Fruit fly (Drosophila melanogaster) whole organism, embryonic: ENCODE results near the gene Pnn.

Source experiments
- ATbp ChIP-seq: fragments of 200-800 bp; sonication (Bioruptor generic); optimal IDR thresholded peaks from 2 replicates; lab custom pipeline; 2017; ENCODE audit warnings: missing biosample characterization, mild to moderate bottlenecking, missing genetic modification characterization, missing genetic modification reagents
- Ada2b ChIP-seq: fragments of 200-800 bp; sonication (Bioruptor generic); IDR thresholded peaks from 2 replicates; pipeline ENCODE4 v1.3.6; 2022; ENCODE audit warnings: missing biosample characterization, missing genetic modification characterization
- C15 ChIP-seq: fragments of 200-800 bp; sonication (Bioruptor generic); IDR thresholded peaks from 3 replicates; pipeline ENCODE4 v1.3.6; 2022; ENCODE audit warnings: missing biosample characterization, missing genetic modification characterization
- CG11085 ChIP-seq: fragments of 200-800 bp; sonication (Bioruptor generic); IDR thresholded peaks from 2 replicates; pipeline ENCODE4 v1.3.6; 2022; ENCODE audit warnings: missing biosample characterization, missing genetic modification characterization
- CG11456 ChIP-seq: fragments of 200-800 bp; sonication (Bioruptor generic); IDR thresholded peaks from 3 replicates; pipeline ENCODE4 v1.3.6; 2022; ENCODE audit warnings: missing biosample characterization, missing genetic modification characterization
- CG11560 ChIP-seq: fragments of 200-800 bp; sonication (Bioruptor generic); IDR thresholded peaks from 3 replicates; pipeline ENCODE4 v1.3.6; 2022; ENCODE audit warnings: missing biosample characterization, missing genetic modification characterization
- CG11695 ChIP-seq: fragments of 200-800 bp; sonication (Bioruptor generic); IDR thresholded peaks from 3 replicates; pipeline ENCODE4 v1.3.6; 2022; ENCODE audit warnings: missing biosample characterization, missing genetic modification characterization
- CG14710 ChIP-seq: fragments of 200-800 bp; sonication (Bioruptor generic); optimal IDR thresholded peaks from 3 replicates; lab custom pipeline; 2019; ENCODE audit warnings: missing biosample characterization, mild to moderate bottlenecking, missing genetic modification characterization, moderate library complexity
- CG17186 ChIP-seq: fragments of 200-800 bp; sonication (Bioruptor generic); optimal IDR thresholded peaks from 3 replicates; lab custom pipeline; 2017; ENCODE audit warnings: missing biosample characterization, missing genetic modification reagents, missing genetic modification characterization
- CG17612 ChIP-seq: fragments of 200-800 bp; sonication (Bioruptor generic); IDR thresholded peaks from 2 replicates; pipeline ENCODE4 v1.3.6; 2022; ENCODE audit warnings: missing biosample characterization, missing genetic modification characterization
- CG18476 ChIP-seq: fragments of 200-800 bp; sonication (Bioruptor generic); optimal IDR thresholded peaks from 2 replicates; lab custom pipeline; 2016; ENCODE audit warnings: missing biosample characterization, mild to moderate bottlenecking, missing genetic modification characterization
- CG31441 ChIP-seq: fragments of 200-800 bp; sonication (Bioruptor generic); IDR thresholded peaks from 2 replicates; pipeline ENCODE4 v1.3.6; 2022; ENCODE audit warnings: missing biosample characterization, missing genetic modification characterization
- CG34422 ChIP-seq: fragments of 200-800 bp; sonication (Bioruptor generic); IDR thresholded peaks from 3 replicates; pipeline ENCODE4 v1.3.6; 2022; ENCODE audit warnings: missing biosample characterization, missing genetic modification characterization
- CG4424 ChIP-seq: fragments of 200-800 bp; sonication (Bioruptor generic); optimal IDR thresholded peaks from 3 replicates; lab custom pipeline; 2016; ENCODE audit warnings: missing biosample characterization, missing genetic modification characterization
- CG4707 ChIP-seq: fragments of 200-800 bp; sonication (Bioruptor generic); optimal IDR thresholded peaks from 2 replicates; lab custom pipeline; 2018; ENCODE audit warnings: missing biosample characterization, mild to moderate bottlenecking, missing genetic modification characterization, moderate library complexity
- CG4730 ChIP-seq: fragments of 200-800 bp; sonication (Bioruptor generic); IDR thresholded peaks from 2 replicates; pipeline ENCODE4 v1.3.6; 2022; ENCODE audit warnings: missing biosample characterization, missing genetic modification characterization
- CG6689 ChIP-seq: fragments of 200-800 bp; sonication (Bioruptor generic); IDR thresholded peaks from 2 replicates; pipeline ENCODE4 v1.3.6; 2022; ENCODE audit warnings: missing biosample characterization, missing genetic modification characterization
- CG7786 ChIP-seq: fragments of 200-800 bp; sonication (Bioruptor generic); optimal IDR thresholded peaks from 2 replicates; lab custom pipeline; 2016; ENCODE audit warnings: missing biosample characterization, missing genetic modification characterization
- CG7928 ChIP-seq: fragments of 200-800 bp; sonication (Bioruptor generic); optimal IDR thresholded peaks from 2 replicates; lab custom pipeline; 2017; ENCODE audit warnings: missing biosample characterization, mild to moderate bottlenecking, missing genetic modification characterization
- CG7987 ChIP-seq: fragments of 200-800 bp; sonication (Bioruptor generic); optimal IDR thresholded peaks from 2 replicates; lab custom pipeline; 2018; ENCODE audit warnings: missing biosample characterization, mild to moderate bottlenecking, missing genetic modification characterization, moderate library complexity
- CG9437 ChIP-seq: fragments of 200-800 bp; sonication (Bioruptor generic); optimal IDR thresholded peaks from 2 replicates; lab custom pipeline; 2018; ENCODE audit warnings: missing biosample characterization, mild to moderate bottlenecking, missing genetic modification characterization
- Dll ChIP-seq: fragments of 200-800 bp; sonication (Bioruptor generic); IDR thresholded peaks from 4 replicates; pipeline ENCODE4 v1.3.6; 2022; ENCODE audit warnings: missing biosample characterization, missing genetic modification characterization; ENCODE audit not compliant: partially characterized antibody
- Gug ChIP-seq: fragments of 200-800 bp; sonication (Bioruptor generic); IDR thresholded peaks from 4 replicates; pipeline ENCODE4 v1.3.6; 2022; ENCODE audit warnings: missing biosample characterization, missing genetic modification characterization
- H15 ChIP-seq: fragments of 200-800 bp; sonication (Bioruptor generic); IDR thresholded peaks from 3 replicates; pipeline ENCODE4 v1.3.6; 2022; ENCODE audit warnings: missing biosample characterization, missing genetic modification characterization
- HLHmδ ChIP-seq: fragments of 200-800 bp; sonication (Bioruptor generic); optimal IDR thresholded peaks from 2 replicates; lab custom pipeline; 2018; ENCODE audit warnings: missing biosample characterization, mild to moderate bottlenecking, missing genetic modification characterization, moderate library complexity
- Mad ChIP-seq: fragments of 200-800 bp; sonication (Bioruptor generic); optimal IDR thresholded peaks from 2 replicates; lab custom pipeline; 2016; ENCODE audit warnings: missing biosample characterization, missing genetic modification characterization
- Ssrp ChIP-seq: fragments of 200-800 bp; sonication (Bioruptor generic); optimal IDR thresholded peaks from 2 replicates; lab custom pipeline; 2018; ENCODE audit warnings: missing biosample characterization, mild to moderate bottlenecking, missing genetic modification characterization, moderate library complexity
- YL-1 ChIP-seq: fragments of 200-800 bp; sonication (Bioruptor generic); optimal IDR thresholded peaks from 3 replicates; lab custom pipeline; 2017; ENCODE audit warnings: missing biosample characterization, mild to moderate bottlenecking, missing genetic modification characterization
- abd-A ChIP-seq: fragments of 200-800 bp; sonication (Bioruptor generic); optimal IDR thresholded peaks from 3 replicates; lab custom pipeline; 2019; ENCODE audit warnings: missing biosample characterization, mild to moderate bottlenecking, missing genetic modification characterization, moderate library complexity
- bigmax ChIP-seq: fragments of 200-800 bp; sonication (Bioruptor generic); optimal IDR thresholded peaks from 2 replicates; lab custom pipeline; 2018; ENCODE audit warnings: missing biosample characterization, mild to moderate bottlenecking, missing genetic modification characterization
- btn ChIP-seq: fragments of 200-800 bp; sonication (Bioruptor generic); optimal IDR thresholded peaks from 2 replicates; lab custom pipeline; 2016; ENCODE audit warnings: missing biosample characterization, missing genetic modification characterization
- cg ChIP-seq: fragments of 200-800 bp; sonication (Bioruptor generic); optimal IDR thresholded peaks from 3 replicates; lab custom pipeline; 2019; ENCODE audit warnings: missing biosample characterization, mild to moderate bottlenecking, missing genetic modification characterization, moderate library complexity
- chn ChIP-seq: fragments of 200-800 bp; sonication (Bioruptor generic); optimal IDR thresholded peaks from 2 replicates; lab custom pipeline; 2016; ENCODE audit warnings: missing biosample characterization, missing genetic modification characterization
- croc ChIP-seq: fragments of 200-800 bp; sonication (Bioruptor generic); conservative IDR thresholded peaks from 3 replicates; pipeline ENCODE4 v1.3.6; 2022; ENCODE audit warnings: missing biosample characterization, missing genetic modification characterization
- da ChIP-seq: fragments of 200-800 bp; sonication (Bioruptor generic); optimal IDR thresholded peaks from 2 replicates; lab custom pipeline; 2016; ENCODE audit warnings: missing biosample characterization, missing genetic modification characterization
- dm ChIP-seq: fragments of 200-800 bp; sonication (Bioruptor generic); optimal IDR thresholded peaks from 3 replicates; lab custom pipeline; 2016; ENCODE audit warnings: missing biosample characterization, missing genetic modification characterization
- dmrt11E ChIP-seq: fragments of 200-800 bp; sonication (Bioruptor generic); optimal IDR thresholded peaks from 3 replicates; lab custom pipeline; 2018; ENCODE audit warnings: missing biosample characterization, mild to moderate bottlenecking, missing genetic modification characterization, moderate library complexity
- en ChIP-seq: fragments of 200-800 bp; sonication (Bioruptor generic); optimal IDR thresholded peaks from 2 replicates; lab custom pipeline; 2016; ENCODE audit warnings: missing biosample characterization, missing genetic modification characterization
- gfzf ChIP-seq: fragments of 200-800 bp; sonication (Bioruptor generic); optimal IDR thresholded peaks from 2 replicates; lab custom pipeline; 2016; ENCODE audit warnings: missing biosample characterization, mild to moderate bottlenecking, missing genetic modification characterization, moderate library complexity
- gsb-n ChIP-seq: fragments of 200-800 bp; sonication (Bioruptor generic); optimal IDR thresholded peaks from 3 replicates; lab custom pipeline; 2018; ENCODE audit warnings: missing biosample characterization, mild to moderate bottlenecking, missing genetic modification characterization
- ken ChIP-seq: fragments of 200-800 bp; sonication (Bioruptor generic); IDR thresholded peaks from 3 replicates; pipeline ENCODE4 v1.3.6; 2022; ENCODE audit warnings: missing biosample characterization, missing genetic modification characterization
- knrl ChIP-seq: fragments of 200-800 bp; sonication (Bioruptor generic); IDR thresholded peaks from 3 replicates; pipeline ENCODE4 v1.3.6; 2022; ENCODE audit warnings: missing biosample characterization, missing genetic modification characterization; ENCODE audit not compliant: partially characterized antibody
- lola ChIP-seq, 3 experiments: fragments of >200 bp in 2 of 3; fragments of 200-800 bp in 1 of 3; sonication (Bioruptor generic) in 1 of 3; optimal IDR thresholded peaks; 2 replicates each; lab custom pipeline; 2017 to 2019; ENCODE audit warnings: missing biosample characterization in 3 of 3, missing genetic modification characterization in 3 of 3, mild to moderate bottlenecking in 1 of 3, moderate library complexity in 1 of 3
- lov ChIP-seq, 2 experiments: fragments of 200-800 bp in 1 of 2; fragments of >200 bp in 1 of 2; sonication (Bioruptor generic) in 1 of 2; IDR thresholded peaks in 1 of 2; optimal IDR thresholded peaks in 1 of 2; 2 replicates in 1 of 2; 3 replicates in 1 of 2; pipeline versions ENCODE4 v1.3.6 to Lab custom; 2017 to 2022; ENCODE audit warnings: missing biosample characterization in 1 of 2, missing genetic modification characterization in 1 of 2
- nerfin-1 ChIP-seq: fragments of 200-800 bp; sonication (Bioruptor generic); optimal IDR thresholded peaks from 3 replicates; lab custom pipeline; 2019; ENCODE audit warnings: missing biosample characterization, mild to moderate bottlenecking, missing genetic modification characterization, moderate library complexity
- nmo ChIP-seq: fragments of 200-800 bp; sonication (Bioruptor generic); optimal IDR thresholded peaks from 2 replicates; lab custom pipeline; 2018; ENCODE audit warnings: missing biosample characterization, mild to moderate bottlenecking, missing genetic modification characterization, moderate library complexity
- prd ChIP-seq, 3 experiments: fragments of >200 bp in 2 of 3; fragments of 200-800 bp in 1 of 3; sonication (Bioruptor generic) in 1 of 3; optimal IDR thresholded peaks in 2 of 3; IDR thresholded peaks in 1 of 3; 2 replicates in 2 of 3; 3 replicates in 1 of 3; pipeline versions ENCODE4 v1.3.6 to Lab custom; 2017 to 2022; ENCODE audit warnings: missing biosample characterization in 1 of 3, missing genetic modification characterization in 1 of 3
- seq ChIP-seq: fragments of 200-800 bp; sonication (Bioruptor generic); IDR thresholded peaks from 2 replicates; pipeline ENCODE4 v1.3.6; 2022; ENCODE audit warnings: missing biosample characterization, missing genetic modification characterization
- sisA ChIP-seq: fragments of 200-800 bp; sonication (Bioruptor generic); IDR thresholded peaks from 2 replicates; pipeline ENCODE4 v1.3.6; 2022; ENCODE audit warnings: missing biosample characterization, missing genetic modification characterization
- sr ChIP-seq: fragments of 200-800 bp; sonication (Bioruptor generic); IDR thresholded peaks from 3 replicates; pipeline ENCODE4 v1.3.6; 2022; ENCODE audit warnings: missing biosample characterization, missing genetic modification characterization
- unpg ChIP-seq: fragments of 200-800 bp; sonication (Bioruptor generic); optimal IDR thresholded peaks from 3 replicates; lab custom pipeline; 2018; ENCODE audit warnings: missing biosample characterization, mild to moderate bottlenecking, missing genetic modification characterization, moderate library complexity

Pnn gene

dm6 chr3R:9710886-9711285 is 29.8 kb upstream of the Pnn start, which contains the start of the genes trbd and dmt (continued):
- TF ChIP-seq seq (no peak), CG7928 (GFP tag; lab: Kevin White, UChicago) (peak; percentile 99), CG11560 (tag; lab: Robert Waterston, UW) (no peak), CG17186 (GFP tag; lab: Kevin White, UChicago) (peak; percentile 59), Gug (GFP tag; lab: Robert Waterston, UW) (no peak), knrl (GFP tag; lab: Robert Waterston, UW) (no peak), sisA (GFP tag; lab: Robert Waterston, UW) (no peak), da (GFP tag; lab: Kevin White, UChicago) (peak; percentile 60), en (GFP tag; lab: Kevin White, UChicago) (no peak), Dll (no peak), CG4424 (no peak), HLHmδ (peak; percentile 23), CG31441 (GFP tag; lab: Robert Waterston, UW) (no peak), CG34422 (GFP tag; lab: Robert Waterston, UW) (no peak), prd (optimal IDR thresholded peaks at IDR 0.05; lab: Kevin White, UChicago) (no peak), prd (GFP tag; IDR thresholded peaks at IDR 0.05; lab: Robert Waterston, UW) (no peak), unpg (no peak), Ada2b (GFP tag; lab: Robert Waterston, UW) (no peak), bigmax (GFP tag; lab: Kevin White, UChicago) (peak; percentile 63), gsb-n (tag; lab: Kevin White, UChicago) (no peak), CG7987 (GFP tag; lab: Kevin White, UChicago) (peak; percentile 79), chn (GFP tag; lab: Kevin White, UChicago) (peak; percentile 75), CG6689 (GFP tag; lab: Robert Waterston, UW) (no peak), H15 (GFP tag; lab: Robert Waterston, UW) (no peak), CG17612 (GFP tag; lab: Robert Waterston, UW) (no peak), btn (GFP tag; lab: Kevin White, UChicago) (peak; percentile 19), ATbp (GFP tag; lab: Kevin White, UChicago) (no peak), Ssrp (tag; lab: Kevin White, UChicago) (no peak), lola (GFP tag; optimal IDR thresholded peaks at IDR 0.05; lab: Kevin White, UChicago) (no peak), lov (optimal IDR thresholded peaks at IDR 0.05; lab: Kevin White, UChicago) (no peak), lov (GFP tag; IDR thresholded peaks at IDR 0.05; lab: Robert Waterston, UW) (no peak), CG7786 (GFP tag; lab: Kevin White, UChicago) (peak; percentile 62), sr (GFP tag; lab: Robert Waterston, UW) (no peak), CG9437 (GFP tag; lab: Kevin White, UChicago) (no peak), CG4707 (GFP tag; lab: Kevin White, UChicago) (no peak), CG4730 (GFP tag; lab: Robert Waterston, UW) (no peak), gfzf (GFP tag; lab: Kevin White, UChicago) (peak; percentile 99), CG11456 (GFP tag; lab: Robert Waterston, UW) (no peak), CG14710 (no peak), CG11695 (no peak), Mad (peak; percentile 58), nerfin-1 (tag; lab: Kevin White, UChicago) (no peak), abd-A (tag; lab: Kevin White, UChicago) (no peak), CG18476 (GFP tag; lab: Kevin White, UChicago) (no peak), cg (GFP tag; lab: Kevin White, UChicago) (no peak), YL-1 (peak; percentile 93), nmo (no peak), ken (GFP tag; lab: Robert Waterston, UW) (no peak), dmrt11E (tag; lab: Kevin White, UChicago) (peak; percentile 33), croc (GFP tag; lab: Robert Waterston, UW) (0 out of 3 replicates have a peak, but pooled peaks have one; percentile 13), C15 (GFP tag; lab: Robert Waterston, UW) (no peak), dm (GFP tag; lab: Kevin White, UChicago) (peak; percentile 78), CG11085 (GFP tag; lab: Robert Waterston, UW) (no peak)
